Fruit fly (Drosophila melanogaster): Measurements from ENCODE around the gene CG11586.

CG11586 gene

dm6 chr3L:4219291-4220228 lies 42.7 kb downstream of the CG11586 start (continued):
- TF ChIP-seq Fer1 (GFP tag; optimal IDR thresholded peaks at IDR 0.05) (no peak), CG1603 (tag; optimal IDR thresholded peaks at IDR 0.05) (no peak), sob (GFP tag; IDR thresholded peaks at IDR 0.05) (no peak), bbx (GFP tag; IDR thresholded peaks at IDR 0.05; ENCODE audit: partially characterized antibody) (no peak), fu2 (GFP tag; optimal IDR thresholded peaks at IDR 0.05) (no peak), pan (optimal IDR thresholded peaks at IDR 0.05) (no peak), pan (GFP tag; optimal IDR thresholded peaks at IDR 0.05 in 1 of 2, IDR thresholded peaks at IDR 0.05 in 1 of 2) (no peak), CG42726 (GFP tag; IDR thresholded peaks at IDR 0.05; ENCODE audit: partially characterized antibody) (no peak), az2 (GFP tag; optimal IDR thresholded peaks at IDR 0.05) (no peak), ara (GFP tag; IDR thresholded peaks at IDR 0.05) (0 out of 2 replicates have a peak, but pooled peaks have one; percentile 24), ash1 (GFP tag; optimal IDR thresholded peaks at IDR 0.05) (no peak), CG4282 (GFP tag; optimal IDR thresholded peaks at IDR 0.05) (no peak), B-H1 (GFP tag; IDR thresholded peaks at IDR 0.05) (no peak), CG7786 (GFP tag; optimal IDR thresholded peaks at IDR 0.05) (no peak), CG13424 (tag; optimal IDR thresholded peaks at IDR 0.05) (no peak), vfl (GFP tag; optimal IDR thresholded peaks at IDR 0.05) (no peak), tup (GFP tag; optimal IDR thresholded peaks at IDR 0.05) (no peak), exex (tag; optimal IDR thresholded peaks at IDR 0.05) (peak; percentile 99), CG10959 (GFP tag; IDR thresholded peaks at IDR 0.05) (no peak), prd (optimal IDR thresholded peaks at IDR 0.05) (no peak), prd (GFP tag; IDR thresholded peaks at IDR 0.05) (no peak), wek (GFP tag; optimal IDR thresholded peaks at IDR 0.05) (no peak), abd-A (tag; optimal IDR thresholded peaks at IDR 0.05) (no peak), Fer3 (tag; optimal IDR thresholded peaks at IDR 0.05) (no peak), mirr (GFP tag; optimal IDR thresholded peaks at IDR 0.05) (peak; percentile 84), CG11504 (tag; optimal IDR thresholded peaks at IDR 0.05) (no peak), CG43689 (GFP tag; IDR thresholded peaks at IDR 0.05) (no peak), NK7.1 (GFP tag; optimal IDR thresholded peaks at IDR 0.05) (no peak), ken (GFP tag; IDR thresholded peaks at IDR 0.05) (no peak), CG6683 (GFP tag; optimal IDR thresholded peaks at IDR 0.05) (no peak), Mad (GFP tag; optimal IDR thresholded peaks at IDR 0.05) (no peak), CG8388 (GFP tag; optimal IDR thresholded peaks at IDR 0.05) (no peak), HmgZ (tag; optimal IDR thresholded peaks at IDR 0.05) (peak; percentile 43), inv (GFP tag; IDR thresholded peaks at IDR 0.05; ENCODE audit: partially characterized antibody) (no peak), mam (GFP tag; optimal IDR thresholded peaks at IDR 0.05) (no peak), insv (GFP tag; optimal IDR thresholded peaks at IDR 0.05) (no peak), CG10543 (GFP tag; optimal IDR thresholded peaks at IDR 0.05) (peak; percentile 70), Fer2 (tag; optimal IDR thresholded peaks at IDR 0.05) (no peak), CG18011 (GFP tag; optimal IDR thresholded peaks at IDR 0.05) (no peak), gem (tag; optimal IDR thresholded peaks at IDR 0.05) (no peak), CG7372 (GFP tag; IDR thresholded peaks at IDR 0.05) (no peak), CG6689 (GFP tag; IDR thresholded peaks at IDR 0.05) (no peak), CG18764 (GFP tag; optimal IDR thresholded peaks at IDR 0.05) (no peak), run (tag; optimal IDR thresholded peaks at IDR 0.05) (no peak), dan (GFP tag; IDR thresholded peaks at IDR 0.05) (no peak), CG12744 (GFP tag; optimal IDR thresholded peaks at IDR 0.05) (no peak), ranshi (GFP tag; IDR thresholded peaks at IDR 0.05) (no peak), slou (GFP tag; optimal IDR thresholded peaks at IDR 0.05) (no peak), Mrtf (GFP tag; IDR thresholded peaks at IDR 0.05) (no peak), oc (tag; optimal IDR thresholded peaks at IDR 0.05) (peak; percentile 13)

All from whole organism, embryonic.